Worm (Caenorhabditis elegans) whole organism, young adult: ENCODE results near the gene F49F1.5.

Experiments used
- B0261.1 ChIP-seq: sonication (generic microtip); optimal IDR thresholded peaks from 2 replicates; lab custom pipeline; 2016; ENCODE audit warnings: mild to moderate bottlenecking, missing genetic modification characterization, moderate library complexity, missing compliant biosample characterization
- B0336.3 ChIP-seq: fragments of 200-800 bp; sonication (Bioruptor generic); IDR thresholded peaks from 2 replicates; pipeline ENCODE4 v1.3.6; 2022; ENCODE audit warnings: missing genetic modification characterization, missing compliant biosample characterization
- F33H1.4 ChIP-seq: fragments of 200-800 bp; sonication (Bioruptor generic); IDR thresholded peaks from 2 replicates; pipeline ENCODE4 v1.3.6; 2022; ENCODE audit warnings: missing genetic modification reagents, missing genetic modification characterization, missing compliant biosample characterization
- F39B2.1 ChIP-seq: fragments of 200-800 bp; sonication (Bioruptor generic); IDR thresholded peaks from 2 replicates; pipeline ENCODE4 v1.3.6; 2022; ENCODE audit warnings: missing genetic modification reagents, missing genetic modification characterization, missing compliant biosample characterization
- F49E8.2 ChIP-seq: sonication (generic microtip); optimal IDR thresholded peaks from 3 replicates; lab custom pipeline; 2017; ENCODE audit warnings: missing genetic modification characterization, mild to moderate bottlenecking, missing compliant biosample characterization, antibody characterized with exemption, moderate library complexity; ENCODE audit not compliant: insufficient read depth
- K11D2.4 ChIP-seq: fragments of 200-800 bp; sonication (Bioruptor generic); IDR thresholded peaks from 2 replicates; pipeline ENCODE4 v1.3.6; 2022; ENCODE audit warnings: missing genetic modification reagents, missing genetic modification characterization, missing compliant biosample characterization
- K12H6.12 ChIP-seq: fragments of 200-800 bp; sonication (Bioruptor generic); optimal IDR thresholded peaks from 2 replicates; lab custom pipeline; 2018; ENCODE audit warnings: mild to moderate bottlenecking, missing genetic modification characterization, missing compliant biosample characterization
- Y53F4B.3 ChIP-seq: fragments of 200-800 bp; sonication (Bioruptor generic); IDR thresholded peaks from 2 replicates; pipeline ENCODE4 v1.3.6; 2022; ENCODE audit warnings: missing genetic modification reagents, missing genetic modification characterization, missing compliant biosample characterization
- Y79H2A.3 ChIP-seq: fragments of 200-800 bp; sonication (Bioruptor generic); conservative IDR thresholded peaks from 2 replicates; pipeline ENCODE4 v1.3.6; 2022; ENCODE audit warnings: missing genetic modification reagents, missing genetic modification characterization, missing compliant biosample characterization
- ama-1 ChIP-seq, 3 experiments: fragments of 150-350 bp in 1 of 3; sonication (generic microtip) in 2 of 3; optimal IDR thresholded peaks; 2 replicates each; lab custom pipeline; 2014 to 2018; ENCODE audit warnings: missing biosample characterization in 2 of 3, missing genetic modification characterization in 2 of 3, missing genetic modification reagents in 2 of 3
- aptf-2 ChIP-seq: fragments of 200-800 bp; sonication (Bioruptor generic); conservative IDR thresholded peaks from 2 replicates; pipeline ENCODE4 v1.3.6; 2022; ENCODE audit warnings: missing genetic modification reagents, missing genetic modification characterization, missing compliant biosample characterization
- atf-7 ChIP-seq: sonication (generic microtip); optimal IDR thresholded peaks from 2 replicates; lab custom pipeline; 2017; ENCODE audit warnings: mild to moderate bottlenecking, missing genetic modification characterization, missing compliant biosample characterization
- athp-1 ChIP-seq: sonication (generic microtip); optimal IDR thresholded peaks from 2 replicates; lab custom pipeline; 2017; ENCODE audit warnings: mild to moderate bottlenecking, missing genetic modification characterization, missing compliant biosample characterization
- attf-3 ChIP-seq: fragments of 200-800 bp; sonication (Bioruptor generic); conservative IDR thresholded peaks from 2 replicates; pipeline ENCODE4 v1.3.6; 2022; ENCODE audit warnings: missing genetic modification reagents, missing genetic modification characterization, missing compliant biosample characterization
- ceh-100 ChIP-seq: fragments of 200-800 bp; sonication (Bioruptor generic); IDR thresholded peaks from 2 replicates; pipeline ENCODE4 v1.3.6; 2022; ENCODE audit warnings: missing genetic modification reagents, missing genetic modification characterization, missing compliant biosample characterization
- ceh-79 ChIP-seq: sonication (generic microtip); optimal IDR thresholded peaks from 2 replicates; lab custom pipeline; 2017; ENCODE audit warnings: mild to moderate bottlenecking, missing genetic modification characterization, missing compliant biosample characterization
- die-1 ChIP-seq: sonication (generic microtip); optimal IDR thresholded peaks from 2 replicates; lab custom pipeline; 2016; ENCODE audit warnings: missing genotype, mild to moderate bottlenecking, missing genetic modification characterization, missing compliant biosample characterization
- egl-18 ChIP-seq: fragments of 200-800 bp; sonication (Bioruptor generic); IDR thresholded peaks from 2 replicates; pipeline ENCODE4 v1.3.6; 2022; ENCODE audit warnings: missing genetic modification reagents, missing genetic modification characterization, missing compliant biosample characterization
- egl-44 ChIP-seq: fragments of 200-800 bp; sonication (Bioruptor generic); IDR thresholded peaks from 2 replicates; pipeline ENCODE4 v1.3.6; 2022; ENCODE audit warnings: missing genetic modification reagents, missing genetic modification characterization, missing compliant biosample characterization
- egrh-3 ChIP-seq: fragments of 200-800 bp; sonication (Bioruptor generic); IDR thresholded peaks from 2 replicates; pipeline ENCODE4 v1.3.6; 2022; ENCODE audit warnings: missing genetic modification reagents, missing genetic modification characterization, missing compliant biosample characterization
- ekl-4 ChIP-seq: fragments of 200-800 bp; sonication (Bioruptor generic); IDR thresholded peaks from 2 replicates; pipeline ENCODE4 v1.3.6; 2022; ENCODE audit warnings: missing genetic modification reagents, missing genetic modification characterization, missing compliant biosample characterization
- fkh-3 ChIP-seq: sonication (generic microtip); optimal IDR thresholded peaks from 2 replicates; lab custom pipeline; 2016; ENCODE audit warnings: mild to moderate bottlenecking, missing genetic modification characterization, missing compliant biosample characterization
- him-1 ChIP-seq: sonication (generic microtip); optimal IDR thresholded peaks from 2 replicates; lab custom pipeline; 2016; ENCODE audit warnings: missing genotype, missing genetic modification reagents, missing genetic modification characterization, missing compliant biosample characterization
- hrde-1 ChIP-seq: sonication (generic microtip); optimal IDR thresholded peaks from 2 replicates; lab custom pipeline; 2016; ENCODE audit warnings: missing genetic modification characterization, mild to moderate bottlenecking, missing compliant biosample characterization, moderate library complexity, missing genotype, missing genetic modification reagents, borderline replicate concordance
- hsf-1 ChIP-seq: fragments of 200-800 bp; sonication (Bioruptor generic); IDR thresholded peaks from 2 replicates; pipeline ENCODE4 v1.3.6; 2022; ENCODE audit warnings: missing genetic modification reagents, missing genetic modification characterization, missing compliant biosample characterization
- let-526 ChIP-seq: fragments of 200-800 bp; sonication (Bioruptor generic); IDR thresholded peaks from 2 replicates; pipeline ENCODE4 v1.3.6; 2022; ENCODE audit warnings: missing genetic modification reagents, missing genetic modification characterization, missing compliant biosample characterization
- lin-26 ChIP-seq: fragments of 200-800 bp; sonication (Bioruptor generic); IDR thresholded peaks from 2 replicates; pipeline ENCODE4 v1.3.6; 2022; ENCODE audit warnings: missing genetic modification reagents, missing genetic modification characterization, missing compliant biosample characterization
- madf-10 ChIP-seq: sonication (generic microtip); optimal IDR thresholded peaks from 2 replicates; lab custom pipeline; 2016; ENCODE audit warnings: mild to moderate bottlenecking, missing genetic modification characterization, missing compliant biosample characterization
- madf-6 ChIP-seq: fragments of 200-800 bp; sonication (Bioruptor generic); IDR thresholded peaks from 2 replicates; pipeline ENCODE4 v1.3.6; 2022; ENCODE audit warnings: missing genetic modification reagents, missing genetic modification characterization, missing compliant biosample characterization
- mcd-1 ChIP-seq: fragments of 200-800 bp; sonication (Bioruptor generic); IDR thresholded peaks from 2 replicates; pipeline ENCODE4 v1.3.6; 2022; ENCODE audit warnings: missing genetic modification reagents, missing genetic modification characterization, missing compliant biosample characterization
- nfya-1 ChIP-seq: sonication (generic microtip); optimal IDR thresholded peaks from 2 replicates; lab custom pipeline; 2017; ENCODE audit warnings: antibody characterized with exemption, missing compliant biosample characterization, missing genetic modification characterization, borderline replicate concordance; ENCODE audit not compliant: insufficient read depth
- nhr-80 ChIP-seq: sonication (generic microtip); optimal IDR thresholded peaks from 2 replicates; lab custom pipeline; 2016; ENCODE audit warnings: missing genetic modification characterization, missing compliant biosample characterization
- pha-4 ChIP-seq: fragments of 150-350 bp; sonication (generic microtip); optimal IDR thresholded peaks from 2 replicates; lab custom pipeline; 2014; ENCODE audit warnings: missing biosample characterization, missing genetic modification reagents, missing genetic modification characterization
- rpc-1 ChIP-seq, 2 experiments: fragments of 150-350 bp in 1 of 2; sonication (generic microtip) in 1 of 2; optimal IDR thresholded peaks; 2 replicates each; lab custom pipeline; 2014 to 2018; ENCODE audit warnings: missing biosample characterization in 1 of 2, missing genetic modification characterization in 1 of 2, missing genetic modification reagents in 1 of 2, missing genotype in 1 of 2
- sea-2 ChIP-seq: fragments of 200-800 bp; sonication (Bioruptor generic); IDR thresholded peaks from 2 replicates; pipeline ENCODE4 v1.3.6; 2022; ENCODE audit warnings: missing genetic modification characterization, missing compliant biosample characterization
- snpc-1.1 ChIP-seq: sonication (generic microtip); optimal IDR thresholded peaks from 2 replicates; lab custom pipeline; 2017; ENCODE audit warnings: missing genetic modification characterization, mild to moderate bottlenecking, missing compliant biosample characterization, antibody characterized with exemption, moderate library complexity, missing genotype, missing genetic modification reagents; ENCODE audit not compliant: insufficient read depth
- snpc-3.4 ChIP-seq: sonication (generic microtip); optimal IDR thresholded peaks from 2 replicates; lab custom pipeline; 2017; ENCODE audit warnings: missing genetic modification characterization, mild to moderate bottlenecking, missing compliant biosample characterization, antibody characterized with exemption, moderate library complexity, missing genotype, missing genetic modification reagents
- snpc-4 ChIP-seq, 5 experiments: fragments of 150-350 bp in 1 of 5; sonication (generic microtip) in 4 of 5; optimal IDR thresholded peaks; 2 replicates each; lab custom pipeline; 2014 to 2018; ENCODE audit warnings: missing genetic modification characterization in 5 of 5, missing biosample characterization in 3 of 5, antibody characterized with exemption in 2 of 5, mild to moderate bottlenecking in 2 of 5, missing compliant biosample characterization in 2 of 5, missing genotype in 2 of 5, moderate library complexity in 2 of 5, missing genetic modification reagents in 1 of 5
- unc-130 ChIP-seq: sonication (generic microtip); optimal IDR thresholded peaks from 2 replicates; lab custom pipeline; 2016; ENCODE audit warnings: missing genetic modification reagents, missing genetic modification characterization, missing compliant biosample characterization
- ztf-22 ChIP-seq: fragments of 200-800 bp; sonication (Bioruptor generic); optimal IDR thresholded peaks from 2 replicates; lab custom pipeline; 2018; ENCODE audit warnings: mild to moderate bottlenecking, missing genetic modification characterization, moderate library complexity, missing compliant biosample characterization
- ztf-26 ChIP-seq: sonication (generic microtip); optimal IDR thresholded peaks from 2 replicates; lab custom pipeline; 2017; ENCODE audit warnings: missing genetic modification characterization, missing compliant biosample characterization
- ztf-28 ChIP-seq: fragments of 200-800 bp; sonication (Bioruptor generic); IDR thresholded peaks from 2 replicates; pipeline ENCODE4 v1.3.6; 2022; ENCODE audit warnings: missing genetic modification reagents, missing genetic modification characterization, missing compliant biosample characterization

Gene F49F1.5

ce11 chrIV:4141311-4141710 is 21.1 kb upstream of the F49F1.5 start, which contains the start of gene F49F1.11:
Gene F49F1.11, minus strand, starts transcription at chrIV:4141411.
- no peak for TF ChIP-seq madf-10 (tag; lab: Kevin White, UChicago)
- TF ChIP-seq F39B2.1 (GFP tag; lab: Robert Waterston, UW), result no peak
- no peak for TF ChIP-seq pha-4 (tag; lab: Kevin White, UChicago)
- TF ChIP-seq B0336.3 (GFP tag; lab: Robert Waterston, UW), result no peak
- no peak for TF ChIP-seq F49E8.2 (tag; lab: Kevin White, UChicago)
- no peak for TF ChIP-seq nhr-80 (tag; lab: Kevin White, UChicago)
- no peak for TF ChIP-seq sea-2 (GFP tag; lab: Robert Waterston, UW)
- TF ChIP-seq rpc-1 (optimal IDR thresholded peaks at IDR 0.05; lab: Kevin White, UChicago), result no peak
- TF ChIP-seq rpc-1 (tag; optimal IDR thresholded peaks at IDR 0.05; lab: Kevin White, UChicago), result no peak
- no peak for TF ChIP-seq egl-44 (GFP tag; lab: Robert Waterston, UW)
- no peak for TF ChIP-seq egl-18 (GFP tag; lab: Robert Waterston, UW)

DNA sequence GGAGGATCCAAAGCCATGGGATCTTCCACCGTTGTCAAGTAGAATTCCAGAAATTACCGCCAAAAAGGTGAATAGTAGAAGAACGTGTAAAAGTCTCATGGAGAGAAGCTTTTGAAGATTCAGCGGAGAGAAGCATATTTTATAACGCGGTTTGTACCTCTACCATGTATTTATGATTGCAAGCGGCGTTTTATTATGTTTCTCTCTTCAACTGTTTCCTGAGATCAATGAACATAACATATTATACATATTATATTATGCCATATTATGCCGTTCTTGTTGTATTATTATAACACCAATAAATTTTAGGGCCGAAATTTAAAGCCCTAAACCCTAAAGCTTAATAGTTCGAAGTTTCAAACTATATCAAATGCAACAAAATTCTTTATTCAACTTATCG is 20.1 kb upstream of the F49F1.5 start, which contains the start of gene F49F1.18:
F49F1.18 (minus strand) TSS at position 101 of the 400 bp plus-strand sequence.
- no peak for TF ChIP-seq ceh-100
- TF ChIP-seq attf-3 (GFP tag; lab: Robert Waterston, UW), result no peak
- TF ChIP-seq lin-26, result no peak
- no peak for TF ChIP-seq unc-130 (GFP tag; lab: Kevin White, UChicago)
- no peak for TF ChIP-seq aptf-2 (GFP tag; lab: Robert Waterston, UW)
- no peak for TF ChIP-seq ztf-22 (GFP tag; lab: Kevin White, UChicago)
- no peak for TF ChIP-seq ama-1 (optimal IDR thresholded peaks at IDR 0.05; lab: Kevin White, UChicago)
- no peak for TF ChIP-seq ama-1 (GFP tag; optimal IDR thresholded peaks at IDR 0.05; lab: Kevin White, UChicago)
- no peak for TF ChIP-seq snpc-3.4
- TF ChIP-seq die-1 (tag; lab: Kevin White, UChicago), result no peak
- no peak for TF ChIP-seq nfya-1 (tag; lab: Kevin White, UChicago)
- no peak for TF ChIP-seq let-526 (GFP tag; lab: Robert Waterston, UW)
- no peak for TF ChIP-seq snpc-1.1 (tag; lab: Kevin White, UChicago)
- TF ChIP-seq fkh-3, result no peak
- no peak for TF ChIP-seq snpc-4 (GFP tag; optimal IDR thresholded peaks at IDR 0.05; lab: Kevin White, UChicago)
- no peak for TF ChIP-seq snpc-4 (tag; optimal IDR thresholded peaks at IDR 0.05; lab: Kevin White, UChicago)
- TF ChIP-seq madf-6 (GFP tag; lab: Robert Waterston, UW), result no peak
- TF ChIP-seq athp-1, result no peak

DNA sequence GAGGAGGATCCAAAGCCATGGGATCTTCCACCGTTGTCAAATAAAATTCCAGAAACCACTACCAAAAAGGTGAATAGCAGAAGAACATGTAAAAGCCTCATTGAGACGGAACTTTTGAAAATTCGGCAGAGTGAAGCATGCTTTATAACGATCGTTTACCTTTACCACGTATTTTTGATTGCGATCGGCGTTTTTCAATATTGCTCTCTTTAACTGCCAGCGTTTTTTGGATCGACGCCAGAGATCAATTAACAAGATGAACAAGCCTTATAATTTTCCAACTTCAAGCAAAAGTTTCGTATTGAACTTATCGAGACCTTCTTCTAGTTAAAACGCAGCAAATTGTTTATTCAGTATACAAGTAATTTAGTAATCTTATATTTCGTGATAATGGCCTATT is 18.8 kb upstream of the F49F1.5 start, which contains the start of gene F49F1.10:
F49F1.10 (minus strand) TSS at position 101 of the 400 bp plus-strand sequence.
- TF ChIP-seq ztf-26 (tag; lab: Kevin White, UChicago) (no peak), K12H6.12 (tag; lab: Kevin White, UChicago) (no peak), atf-7 (tag; lab: Kevin White, UChicago) (no peak), ekl-4 (no peak), him-1 (tag; lab: Kevin White, UChicago) (no peak), F33H1.4 (GFP tag; lab: Robert Waterston, UW) (no peak), Y53F4B.3 (no peak), sea-2 (GFP tag; lab: Robert Waterston, UW) (no peak), K11D2.4 (no peak), hsf-1 (GFP tag; lab: Robert Waterston, UW) (no peak), egrh-3 (no peak), Y79H2A.3 (GFP tag; lab: Robert Waterston, UW) (no peak), ceh-79 (no peak), ztf-28 (no peak), snpc-4 (GFP tag; optimal IDR thresholded peaks at IDR 0.05; lab: Kevin White, UChicago) (no peak), snpc-4 (tag; optimal IDR thresholded peaks at IDR 0.05; lab: Kevin White, UChicago) (no peak), B0261.1 (tag; lab: Kevin White, UChicago) (no peak), hrde-1 (tag; lab: Kevin White, UChicago) (no peak), athp-1 (no peak), mcd-1 (no peak)
